Fruit fly (Drosophila melanogaster) whole organism, pupa: ENCODE measurements around the gene CG11617.

Experiments used
- CG10348 ChIP-seq: fragments of 200-800 bp; sonication (Bioruptor generic); IDR thresholded peaks from 2 replicates; pipeline ENCODE4 v1.3.6; 2022; ENCODE audit warnings: missing biosample characterization, missing genetic modification characterization
- CG12605 ChIP-seq: fragments of 200-800 bp; sonication (Bioruptor generic); IDR thresholded peaks from 2 replicates; pipeline ENCODE4 v1.3.6; 2022; ENCODE audit warnings: missing biosample characterization, missing genetic modification characterization
- CG13204 ChIP-seq: fragments of 200-800 bp; sonication (Bioruptor generic); optimal IDR thresholded peaks from 2 replicates; lab custom pipeline; 2018; ENCODE audit warnings: missing biosample characterization, mild to moderate bottlenecking, missing genetic modification characterization, moderate library complexity
- CG14655 ChIP-seq: fragments of 200-800 bp; sonication (Bioruptor generic); optimal IDR thresholded peaks from 3 replicates; lab custom pipeline; 2017; ENCODE audit warnings: mild to moderate bottlenecking, missing biosample characterization, missing genetic modification reagents, missing genetic modification characterization
- CG15710 ChIP-seq: fragments of 200-800 bp; sonication (Bioruptor generic); optimal IDR thresholded peaks from 2 replicates; lab custom pipeline; 2018; ENCODE audit warnings: missing biosample characterization, mild to moderate bottlenecking, missing genetic modification characterization, moderate library complexity
- CG17806 ChIP-seq: fragments of 200-800 bp; sonication (Bioruptor generic); optimal IDR thresholded peaks from 2 replicates; lab custom pipeline; 2018; ENCODE audit warnings: missing biosample characterization, mild to moderate bottlenecking, missing genetic modification characterization, moderate library complexity
- CG32121 ChIP-seq: fragments of 200-800 bp; sonication (Bioruptor generic); IDR thresholded peaks from 2 replicates; pipeline ENCODE4 v1.3.6; 2022; ENCODE audit warnings: missing biosample characterization, missing genetic modification characterization
- CG34367 ChIP-seq: fragments of 200-800 bp; sonication (Bioruptor generic); optimal IDR thresholded peaks from 2 replicates; lab custom pipeline; 2018; ENCODE audit warnings: missing biosample characterization, mild to moderate bottlenecking, missing genetic modification characterization
- CG4496 ChIP-seq: fragments of 200-800 bp; sonication (Bioruptor generic); IDR thresholded peaks from 3 replicates; pipeline ENCODE4 v1.3.6; 2022; ENCODE audit warnings: missing biosample characterization, missing genetic modification characterization
- CG8159 ChIP-seq: fragments of 200-800 bp; sonication (Bioruptor generic); optimal IDR thresholded peaks from 3 replicates; lab custom pipeline; 2018; ENCODE audit warnings: missing biosample characterization, mild to moderate bottlenecking, missing genetic modification characterization, moderate library complexity
- CG8301 ChIP-seq: fragments of 200-800 bp; sonication (Bioruptor generic); optimal IDR thresholded peaks from 2 replicates; lab custom pipeline; 2018; ENCODE audit warnings: missing biosample characterization, mild to moderate bottlenecking, missing genetic modification characterization
- CG9948 ChIP-seq: fragments of 200-800 bp; sonication (Bioruptor generic); optimal IDR thresholded peaks from 2 replicates; lab custom pipeline; 2018; ENCODE audit warnings: missing biosample characterization, mild to moderate bottlenecking, missing genetic modification characterization, moderate library complexity
- D1 ChIP-seq: fragments of 200-800 bp; sonication (Bioruptor generic); optimal IDR thresholded peaks from 2 replicates; lab custom pipeline; 2018; ENCODE audit warnings: missing biosample characterization, mild to moderate bottlenecking, missing genetic modification characterization, moderate library complexity
- EcR ChIP-seq: fragments of 200-800 bp; sonication (Bioruptor generic); optimal IDR thresholded peaks from 3 replicates; lab custom pipeline; 2019; ENCODE audit warnings: missing biosample characterization, missing genetic modification characterization, mild to moderate bottlenecking, moderate library complexity, missing genetic modification reagents
- Ets98B ChIP-seq: fragments of 200-800 bp; sonication (Bioruptor generic); IDR thresholded peaks from 2 replicates; pipeline ENCODE4 v1.3.6; 2022; ENCODE audit warnings: missing biosample characterization, missing genetic modification characterization
- Pif1A ChIP-seq: fragments of 200-800 bp; sonication (Bioruptor generic); optimal IDR thresholded peaks from 3 replicates; lab custom pipeline; 2016; ENCODE audit warnings: missing biosample characterization, missing genetic modification characterization
- Pif1B ChIP-seq: fragments of 200-800 bp; sonication (Bioruptor generic); optimal IDR thresholded peaks from 3 replicates; lab custom pipeline; 2016; ENCODE audit warnings: missing biosample characterization, missing genetic modification characterization
- Snoo ChIP-seq: fragments of 200-800 bp; sonication (Bioruptor generic); optimal IDR thresholded peaks from 3 replicates; lab custom pipeline; 2017; ENCODE audit warnings: missing biosample characterization, mild to moderate bottlenecking, missing genetic modification characterization, inconsistent platforms
- fd96Ca ChIP-seq: fragments of 200-800 bp; sonication (Bioruptor generic); IDR thresholded peaks from 3 replicates; pipeline ENCODE4 v1.3.6; 2022; ENCODE audit warnings: missing biosample characterization, missing genetic modification characterization
- gl ChIP-seq: fragments of 200-800 bp; sonication (Bioruptor generic); optimal IDR thresholded peaks from 2 replicates; lab custom pipeline; 2018; ENCODE audit warnings: missing biosample characterization, mild to moderate bottlenecking, missing genetic modification characterization
- rn ChIP-seq: fragments of 200-800 bp; sonication (Bioruptor generic); IDR thresholded peaks from 2 replicates; pipeline ENCODE4 v1.3.6; 2022; ENCODE audit warnings: missing biosample characterization, missing genetic modification characterization

The CG11617 gene

dm6 chr2L:163229-163628, 43.9 kb downstream of the CG11617 start:
- TF ChIP-seq Snoo (tag; lab: Kevin White, UChicago) (no peak), EcR (GFP tag; lab: Kevin White, UChicago) (no peak), D1 (no peak), Pif1B (GFP tag; lab: Kevin White, UChicago) (no peak), Pif1A (GFP tag; lab: Kevin White, UChicago) (no peak), CG17806 (tag; lab: Kevin White, UChicago) (no peak), CG10348 (no peak), fd96Ca (no peak), CG12605 (GFP tag; lab: Robert Waterston, UW) (no peak), Ets98B (GFP tag; lab: Robert Waterston, UW) (no peak), CG32121 (GFP tag; lab: Robert Waterston, UW) (no peak)

- TF ChIP-seq CG32121 (GFP tag; lab: Robert Waterston, UW) (no peak), CG8301 (tag; lab: Kevin White, UChicago) (no peak), D1 (peak; percentile 59), CG9948 (peak; percentile 10), CG17806 (tag; lab: Kevin White, UChicago) (no peak), CG14655 (GFP tag; lab: Kevin White, UChicago) (no peak)
- TF ChIP-seq, all 21 proteins: peak for 2
These were observed 44.9 kb downstream of the CG11617 start for dm6 chr2L:162208-162607.

- TF ChIP-seq CG34367 (tag; lab: Kevin White, UChicago) (peak; percentile 29), CG8301 (tag; lab: Kevin White, UChicago) (peak; percentile 55), CG10348 (no peak), rn (GFP tag; lab: Robert Waterston, UW) (no peak), CG8159 (tag; lab: Kevin White, UChicago) (peak; percentile 35), CG17806 (tag; lab: Kevin White, UChicago) (no peak), CG12605 (GFP tag; lab: Robert Waterston, UW) (no peak), Pif1B (GFP tag; lab: Kevin White, UChicago) (peak; percentile 76), CG9948 (no peak), Pif1A (GFP tag; lab: Kevin White, UChicago) (peak; percentile 2), CG13204 (peak; percentile 28), D1 (no peak), CG14655 (GFP tag; lab: Kevin White, UChicago) (peak; percentile 56), Ets98B (GFP tag; lab: Robert Waterston, UW) (no peak), CG4496 (GFP tag; lab: Robert Waterston, UW) (no peak), Snoo (tag; lab: Kevin White, UChicago) (peak; percentile 19), fd96Ca (no peak), EcR (GFP tag; lab: Kevin White, UChicago) (peak; percentile 67), gl (peak; percentile 40), CG15710 (tag; lab: Kevin White, UChicago) (peak; percentile 23), CG32121 (GFP tag; lab: Robert Waterston, UW) (no peak)
- TF ChIP-seq, all 21 proteins: peak for 11
These were observed 45.5 kb downstream of the CG11617 start for dm6 chr2L:161453-162175.

dm6 chr2L:160581-161452, 46.3 kb downstream of the CG11617 start:
- TF ChIP-seq Snoo (tag; lab: Kevin White, UChicago) (peak; percentile 77), CG4496 (GFP tag; lab: Robert Waterston, UW) (no peak), CG17806 (tag; lab: Kevin White, UChicago) (peak; percentile 62), CG12605 (GFP tag; lab: Robert Waterston, UW) (no peak), CG9948 (peak; percentile 64), gl (peak; percentile 94), CG8301 (tag; lab: Kevin White, UChicago) (peak; percentile 73), CG34367 (tag; lab: Kevin White, UChicago) (peak; percentile 77), CG15710 (tag; lab: Kevin White, UChicago) (peak; percentile 90), rn (GFP tag; lab: Robert Waterston, UW) (no peak), EcR (GFP tag; lab: Kevin White, UChicago) (peak; percentile 69), CG13204 (peak; percentile 85), CG32121 (GFP tag; lab: Robert Waterston, UW) (no peak), fd96Ca (no peak), Pif1B (GFP tag; lab: Kevin White, UChicago) (peak; percentile 92), CG8159 (tag; lab: Kevin White, UChicago) (peak; percentile 72), Pif1A (GFP tag; lab: Kevin White, UChicago) (peak; percentile 89), D1 (peak; percentile 4), CG10348 (no peak), Ets98B (GFP tag; lab: Robert Waterston, UW) (no peak), CG14655 (GFP tag; lab: Kevin White, UChicago) (peak; percentile 88)

dm6 chr2L:158649-159257, 48.3 kb downstream of the CG11617 start, which contains the start of the genes CG33635 and spen:
Gene CG33635, minus strand, starts transcription at chr2L:158664.
Gene spen, plus strand, starts transcription at chr2L:159032.
- TF ChIP-seq CG9948: no peak
- no peak for TF ChIP-seq CG15710 (tag; lab: Kevin White, UChicago)
- TF ChIP-seq CG13204: no peak
- no peak for TF ChIP-seq CG10348
- TF ChIP-seq rn (GFP tag; lab: Robert Waterston, UW): no peak
- peak; percentile 18 for TF ChIP-seq gl
- TF ChIP-seq Pif1B (GFP tag; lab: Kevin White, UChicago): peak; percentile 54
- TF ChIP-seq CG4496 (GFP tag; lab: Robert Waterston, UW): no peak
- TF ChIP-seq CG14655 (GFP tag; lab: Kevin White, UChicago): no peak
- no peak for TF ChIP-seq CG8301 (tag; lab: Kevin White, UChicago)
- TF ChIP-seq fd96Ca: no peak
- peak; percentile 17 for TF ChIP-seq Snoo (tag; lab: Kevin White, UChicago)
- no peak for TF ChIP-seq CG17806 (tag; lab: Kevin White, UChicago)
- TF ChIP-seq CG8159 (tag; lab: Kevin White, UChicago): peak; percentile 7
- no peak for TF ChIP-seq CG32121 (GFP tag; lab: Robert Waterston, UW)
- peak; percentile 14 for TF ChIP-seq CG34367 (tag; lab: Kevin White, UChicago)
- TF ChIP-seq CG12605 (GFP tag; lab: Robert Waterston, UW): no peak
- no peak for TF ChIP-seq Pif1A (GFP tag; lab: Kevin White, UChicago)
- TF ChIP-seq D1: no peak
- no peak for TF ChIP-seq Ets98B (GFP tag; lab: Robert Waterston, UW)
- TF ChIP-seq EcR (GFP tag; lab: Kevin White, UChicago): peak; percentile 66
